Fruit fly (Drosophila melanogaster) whole organism, embryonic: ENCODE data around the gene CG15725.

ENCODE experiments used
- Atf6 ChIP-seq: fragments of 200-800 bp; sonication (Bioruptor generic); IDR thresholded peaks from 2 replicates; pipeline ENCODE4 v1.3.6; 2022; ENCODE audit warnings: missing biosample characterization, missing genetic modification characterization
- CG11247 ChIP-seq: fragments of 200-800 bp; sonication (Bioruptor generic); IDR thresholded peaks from 2 replicates; pipeline ENCODE4 v1.3.6; 2022; ENCODE audit warnings: missing biosample characterization, missing genetic modification characterization
- CG12219 ChIP-seq: fragments of 200-800 bp; sonication (Bioruptor generic); optimal IDR thresholded peaks from 3 replicates; lab custom pipeline; 2018; ENCODE audit warnings: missing biosample characterization, mild to moderate bottlenecking, missing genetic modification characterization
- CG13424 ChIP-seq: fragments of 200-800 bp; sonication (Bioruptor generic); optimal IDR thresholded peaks from 2 replicates; lab custom pipeline; 2019; ENCODE audit warnings: missing biosample characterization, mild to moderate bottlenecking, missing genetic modification characterization, moderate library complexity
- CG13775 ChIP-seq: fragments of 200-800 bp; sonication (Bioruptor generic); optimal IDR thresholded peaks from 3 replicates; lab custom pipeline; 2017; ENCODE audit warnings: missing biosample characterization, mild to moderate bottlenecking, missing genetic modification characterization
- CG14441 ChIP-seq: fragments of 200-800 bp; sonication (Bioruptor generic); IDR thresholded peaks from 2 replicates; pipeline ENCODE4 v1.3.6; 2022; ENCODE audit warnings: missing biosample characterization, missing genetic modification characterization
- CG15073 ChIP-seq: fragments of 200-800 bp; sonication (Bioruptor generic); optimal IDR thresholded peaks from 2 replicates; lab custom pipeline; 2016; ENCODE audit warnings: missing biosample characterization, missing genetic modification characterization
- CG15514 ChIP-seq: fragments of 200-800 bp; sonication (Bioruptor generic); optimal IDR thresholded peaks from 3 replicates; lab custom pipeline; 2017; ENCODE audit warnings: missing biosample characterization, missing genetic modification characterization, mild to moderate bottlenecking, moderate library complexity, missing genetic modification reagents
- CG15601 ChIP-seq: fragments of 200-800 bp; sonication (Bioruptor generic); optimal IDR thresholded peaks from 3 replicates; lab custom pipeline; 2019; ENCODE audit warnings: missing biosample characterization, mild to moderate bottlenecking, missing genetic modification characterization, moderate library complexity
- CG17328 ChIP-seq: fragments of 200-800 bp; sonication (Bioruptor generic); IDR thresholded peaks from 2 replicates; pipeline ENCODE4 v1.3.6; 2022; ENCODE audit warnings: missing biosample characterization, missing genetic modification characterization
- CG17385 ChIP-seq: fragments of 200-800 bp; sonication (Bioruptor generic); optimal IDR thresholded peaks from 3 replicates; lab custom pipeline; 2018; ENCODE audit warnings: missing biosample characterization, mild to moderate bottlenecking, missing genetic modification characterization
- CG17802 ChIP-seq: fragments of 200-800 bp; sonication (Bioruptor generic); optimal IDR thresholded peaks from 2 replicates; lab custom pipeline; 2018; ENCODE audit warnings: missing biosample characterization, mild to moderate bottlenecking, missing genetic modification characterization, moderate library complexity
- CG18476 ChIP-seq: fragments of 200-800 bp; sonication (Bioruptor generic); optimal IDR thresholded peaks from 2 replicates; lab custom pipeline; 2016; ENCODE audit warnings: missing biosample characterization, mild to moderate bottlenecking, missing genetic modification characterization
- CG2678 ChIP-seq: fragments of 200-800 bp; sonication (Bioruptor generic); optimal IDR thresholded peaks from 3 replicates; lab custom pipeline; 2019; ENCODE audit warnings: missing biosample characterization, mild to moderate bottlenecking, missing genetic modification characterization, moderate library complexity
- CG30020 ChIP-seq: fragments of 200-800 bp; optimal IDR thresholded peaks from 2 replicates; lab custom pipeline; 2019; ENCODE audit warnings: missing biosample characterization, mild to moderate bottlenecking, missing genetic modification characterization, moderate library complexity
- CG32532 ChIP-seq: fragments of 200-800 bp; sonication (Bioruptor generic); IDR thresholded peaks from 2 replicates; pipeline ENCODE4 v1.3.6; 2022; ENCODE audit warnings: missing biosample characterization, missing genetic modification characterization
- CG3407 ChIP-seq: fragments of 200-800 bp; sonication (Bioruptor generic); optimal IDR thresholded peaks from 2 replicates; lab custom pipeline; 2018; ENCODE audit warnings: missing biosample characterization, mild to moderate bottlenecking, missing genetic modification characterization
- CG4707 ChIP-seq: fragments of 200-800 bp; sonication (Bioruptor generic); optimal IDR thresholded peaks from 2 replicates; lab custom pipeline; 2018; ENCODE audit warnings: missing biosample characterization, mild to moderate bottlenecking, missing genetic modification characterization, moderate library complexity
- CG7928 ChIP-seq: fragments of 200-800 bp; sonication (Bioruptor generic); optimal IDR thresholded peaks from 2 replicates; lab custom pipeline; 2017; ENCODE audit warnings: missing biosample characterization, mild to moderate bottlenecking, missing genetic modification characterization
- CG9932 ChIP-seq: fragments of 200-800 bp; sonication (Bioruptor generic); IDR thresholded peaks from 2 replicates; pipeline ENCODE4 v1.3.6; 2022; ENCODE audit warnings: missing biosample characterization, missing genetic modification characterization
- CHES-1-like ChIP-seq: fragments of 200-800 bp; sonication (Bioruptor generic); optimal IDR thresholded peaks from 2 replicates; lab custom pipeline; 2016; ENCODE audit warnings: missing biosample characterization, missing genetic modification characterization
- Doc3 ChIP-seq: fragments of 200-800 bp; sonication (Bioruptor generic); IDR thresholded peaks from 3 replicates; pipeline ENCODE4 v1.3.6; 2022; ENCODE audit warnings: missing biosample characterization, missing genetic modification characterization; ENCODE audit not compliant: partially characterized antibody
- ERR ChIP-seq: fragments of 200-800 bp; sonication (Bioruptor generic); optimal IDR thresholded peaks from 2 replicates; lab custom pipeline; 2016; ENCODE audit warnings: missing biosample characterization, missing genetic modification characterization
- HmgZ ChIP-seq: fragments of 200-800 bp; sonication (Bioruptor generic); optimal IDR thresholded peaks from 2 replicates; lab custom pipeline; 2018; ENCODE audit warnings: missing biosample characterization, mild to moderate bottlenecking, missing genetic modification characterization
- Hr78 ChIP-seq, 2 experiments: fragments of 200-800 bp in 1 of 2; fragments of >200 bp in 1 of 2; sonication (Bioruptor generic) in 1 of 2; optimal IDR thresholded peaks; 2 replicates each; lab custom pipeline; 2017 to 2019; ENCODE audit warnings: missing biosample characterization in 2 of 2, missing genetic modification characterization in 2 of 2, mild to moderate bottlenecking in 1 of 2, moderate library complexity in 1 of 2
- Lhr ChIP-seq: fragments of 200-800 bp; sonication (Bioruptor generic); optimal IDR thresholded peaks from 3 replicates; lab custom pipeline; 2017; ENCODE audit warnings: mild to moderate bottlenecking, missing biosample characterization, missing genetic modification reagents, missing genetic modification characterization
- Mad ChIP-seq: fragments of 200-800 bp; sonication (Bioruptor generic); optimal IDR thresholded peaks from 2 replicates; lab custom pipeline; 2016; ENCODE audit warnings: missing biosample characterization, missing genetic modification characterization
- Med ChIP-seq: fragments of 200-800 bp; sonication (Bioruptor generic); peaks from one replicate; lab custom pipeline; 2016; ENCODE audit warnings: missing biosample characterization, missing genetic modification characterization, mild to moderate bottlenecking, inconsistent platforms, moderate library complexity
- Mes4 ChIP-seq: fragments of 200-800 bp; sonication (Bioruptor generic); optimal IDR thresholded peaks from 2 replicates; lab custom pipeline; 2016; ENCODE audit warnings: missing biosample characterization, missing genetic modification characterization
- Pdp1 ChIP-seq, 2 experiments: fragments of 200-800 bp; sonication (Bioruptor generic); optimal IDR thresholded peaks; 3 replicates each; lab custom pipeline; 2016; ENCODE audit warnings: missing biosample characterization in 2 of 2, missing genetic modification characterization in 2 of 2, mild to moderate bottlenecking in 1 of 2, moderate library complexity in 1 of 2
- Sin3A ChIP-seq: fragments of >200 bp; optimal IDR thresholded peaks from 2 replicates; lab custom pipeline; 2018
- Usf ChIP-seq: fragments of 200-800 bp; sonication (Bioruptor generic); optimal IDR thresholded peaks from 2 replicates; lab custom pipeline; 2017; ENCODE audit warnings: missing genotype, missing biosample characterization, missing genetic modification characterization
- YL-1 ChIP-seq: fragments of 200-800 bp; sonication (Bioruptor generic); optimal IDR thresholded peaks from 3 replicates; lab custom pipeline; 2017; ENCODE audit warnings: missing biosample characterization, mild to moderate bottlenecking, missing genetic modification characterization
- bab2 ChIP-seq: fragments of 200-800 bp; sonication (Bioruptor generic); optimal IDR thresholded peaks from 2 replicates; lab custom pipeline; 2016; ENCODE audit warnings: missing biosample characterization, missing genetic modification characterization
- bbx ChIP-seq: fragments of 200-800 bp; sonication (Bioruptor generic); IDR thresholded peaks from 2 replicates; pipeline ENCODE4 v1.3.6; 2022; ENCODE audit warnings: missing biosample characterization, missing genetic modification characterization; ENCODE audit not compliant: partially characterized antibody
- ci ChIP-seq: fragments of 200-800 bp; sonication (Bioruptor generic); IDR thresholded peaks from 3 replicates; pipeline ENCODE4 v1.3.6; 2022; ENCODE audit warnings: missing biosample characterization, missing genetic modification characterization
- crol ChIP-seq: fragments of 200-800 bp; sonication (Bioruptor generic); IDR thresholded peaks from 2 replicates; pipeline ENCODE4 v1.3.6; 2022; ENCODE audit warnings: missing biosample characterization, missing genetic modification characterization
- danr ChIP-seq: fragments of 200-800 bp; sonication (Bioruptor generic); IDR thresholded peaks from 2 replicates; pipeline ENCODE4 v1.3.6; 2022; ENCODE audit warnings: missing biosample characterization, missing genetic modification characterization
- emc ChIP-seq: fragments of 200-800 bp; sonication (Bioruptor generic); optimal IDR thresholded peaks from 2 replicates; lab custom pipeline; 2016; ENCODE audit warnings: missing biosample characterization, missing genetic modification characterization
- fd102C ChIP-seq: fragments of 200-800 bp; sonication (Bioruptor generic); optimal IDR thresholded peaks from 2 replicates; lab custom pipeline; 2018; ENCODE audit warnings: missing biosample characterization, mild to moderate bottlenecking, missing genetic modification characterization, moderate library complexity
- gsb-n ChIP-seq: fragments of 200-800 bp; sonication (Bioruptor generic); optimal IDR thresholded peaks from 3 replicates; lab custom pipeline; 2018; ENCODE audit warnings: missing biosample characterization, mild to moderate bottlenecking, missing genetic modification characterization
- lilli ChIP-seq: fragments of 200-800 bp; sonication (Bioruptor generic); optimal IDR thresholded peaks from 3 replicates; lab custom pipeline; 2016; ENCODE audit warnings: missing biosample characterization, missing genetic modification characterization
- maf-S ChIP-seq: fragments of 200-800 bp; sonication (Bioruptor generic); optimal IDR thresholded peaks from 2 replicates; lab custom pipeline; 2016; ENCODE audit warnings: missing biosample characterization, missing genetic modification characterization
- mld ChIP-seq: fragments of 200-800 bp; sonication (Bioruptor generic); IDR thresholded peaks from 3 replicates; pipeline ENCODE4 v1.3.6; 2022; ENCODE audit warnings: missing biosample characterization, missing genetic modification characterization; ENCODE audit not compliant: partially characterized antibody
- oc ChIP-seq: fragments of 200-800 bp; sonication (Bioruptor generic); optimal IDR thresholded peaks from 2 replicates; lab custom pipeline; 2018; ENCODE audit warnings: missing biosample characterization, mild to moderate bottlenecking, missing genetic modification characterization, moderate library complexity
- p53 ChIP-seq: fragments of 200-800 bp; sonication (Bioruptor generic); optimal IDR thresholded peaks from 2 replicates; lab custom pipeline; 2016; ENCODE audit warnings: missing biosample characterization, missing genetic modification characterization
- pita ChIP-seq: fragments of 200-800 bp; sonication (Bioruptor generic); optimal IDR thresholded peaks from 2 replicates; lab custom pipeline; 2017; ENCODE audit warnings: missing biosample characterization, mild to moderate bottlenecking, missing genetic modification characterization
- pum ChIP-seq: fragments of 200-800 bp; sonication (Bioruptor generic); optimal IDR thresholded peaks from 2 replicates; lab custom pipeline; 2016; ENCODE audit warnings: missing biosample characterization, missing genetic modification characterization
- slp2 ChIP-seq: fragments of 200-800 bp; sonication (Bioruptor generic); optimal IDR thresholded peaks from 2 replicates; lab custom pipeline; 2016; ENCODE audit warnings: missing biosample characterization, missing genetic modification characterization
- tgo ChIP-seq: fragments of 200-800 bp; sonication (Bioruptor generic); IDR thresholded peaks from 3 replicates; pipeline ENCODE4 v1.3.6; 2022; ENCODE audit warnings: missing biosample characterization, missing genetic modification characterization
- vfl ChIP-seq: fragments of 200-800 bp; sonication (Bioruptor generic); optimal IDR thresholded peaks from 2 replicates; lab custom pipeline; 2016; ENCODE audit warnings: missing biosample characterization, missing genetic modification characterization
- vvl ChIP-seq: fragments of 200-800 bp; sonication (Bioruptor generic); IDR thresholded peaks from 2 replicates; pipeline ENCODE4 v1.3.6; 2022; ENCODE audit warnings: missing biosample characterization, missing genetic modification characterization

Gene CG15725

dm6 chrX:12756374-12756721 lies 50.7 kb downstream of the CG15725 start (continued):
- TF ChIP-seq Mad = no peak
- no peak for TF ChIP-seq CG17328
- TF ChIP-seq CG4707 = no peak
- no peak for TF ChIP-seq CG15073 (GFP tag; lab: Kevin White, UChicago)
- no peak for TF ChIP-seq CG2678
- no peak for TF ChIP-seq lilli (GFP tag; lab: Kevin White, UChicago)
- peak; percentile 99 for TF ChIP-seq crol (GFP tag; lab: Robert Waterston, UW)
- TF ChIP-seq emc (GFP tag; lab: Kevin White, UChicago) = no peak
- no peak for TF ChIP-seq mld
- no peak for TF ChIP-seq Doc3 (GFP tag; lab: Robert Waterston, UW)
- no peak for TF ChIP-seq ERR
- TF ChIP-seq Hr78 (GFP tag; optimal IDR thresholded peaks at IDR 0.05; lab: Kevin White, UChicago) = peak in 1 of 2 experiments; percentile 97
- TF ChIP-seq CG15514 = no peak
- TF ChIP-seq CG17385 = no peak
- TF ChIP-seq danr (GFP tag; lab: Robert Waterston, UW) = no peak
- TF ChIP-seq HmgZ (tag; lab: Kevin White, UChicago) = no peak
- no peak for TF ChIP-seq maf-S
- TF ChIP-seq CG30020 (tag; lab: Kevin White, UChicago) = no peak
- TF ChIP-seq oc (tag; lab: Kevin White, UChicago) = peak; percentile 27
- TF ChIP-seq CG14441 (GFP tag; lab: Robert Waterston, UW) = no peak
- TF ChIP-seq CG18476 = no peak
- TF ChIP-seq CG12219 (GFP tag; lab: Kevin White, UChicago) = no peak
- no peak for TF ChIP-seq bab2
- TF ChIP-seq bbx (GFP tag; lab: Robert Waterston, UW) = no peak
- TF ChIP-seq Usf (GFP tag; lab: Kevin White, UChicago) = no peak
- no peak for TF ChIP-seq slp2 (GFP tag; lab: Kevin White, UChicago)
- no peak for TF ChIP-seq CG3407 (GFP tag; lab: Kevin White, UChicago)
- no peak for TF ChIP-seq CG17802 (tag; lab: Kevin White, UChicago)
- TF ChIP-seq CG11247 (GFP tag; lab: Robert Waterston, UW) = no peak
- TF ChIP-seq CG15601 (tag; lab: Kevin White, UChicago) = no peak
- TF ChIP-seq CG32532 (GFP tag; lab: Robert Waterston, UW) = no peak
- no peak for TF ChIP-seq CG7928 (GFP tag; lab: Kevin White, UChicago)
- no peak for TF ChIP-seq p53 (GFP tag; lab: Kevin White, UChicago)
- peak in 1 of 2 experiments; percentile 5 for TF ChIP-seq Pdp1 (GFP tag; optimal IDR thresholded peaks at IDR 0.05; lab: Kevin White, UChicago)
- peak; percentile 76 for TF ChIP-seq Med (GFP tag; lab: Kevin White, UChicago)
- no peak for TF ChIP-seq fd102C
- TF ChIP-seq ci = peak; percentile 57; the same call in 2 of the 3 replicates
- TF ChIP-seq gsb-n (tag; lab: Kevin White, UChicago) = no peak
- peak; percentile 78 for TF ChIP-seq vvl
- no peak for TF ChIP-seq pita
- no peak for TF ChIP-seq CHES-1-like (GFP tag; lab: Kevin White, UChicago)
- no peak for TF ChIP-seq Atf6 (GFP tag; lab: Robert Waterston, UW)
- no peak for TF ChIP-seq YL-1 (GFP tag; lab: Kevin White, UChicago)
- no peak for TF ChIP-seq CG9932 (GFP tag; lab: Robert Waterston, UW)
- no peak for TF ChIP-seq Mes4 (GFP tag; lab: Kevin White, UChicago)
- TF ChIP-seq tgo (GFP tag; lab: Robert Waterston, UW) = no peak
- no peak for TF ChIP-seq Sin3A (lab: Kevin White, UChicago)
- TF ChIP-seq Lhr (GFP tag; lab: Kevin White, UChicago) = no peak
- TF ChIP-seq CG13775 (GFP tag; lab: Kevin White, UChicago) = no peak
- no peak for TF ChIP-seq CG13424 (tag; lab: Kevin White, UChicago)
- TF ChIP-seq pum = no peak
- no peak for TF ChIP-seq vfl
